Worm (Caenorhabditis elegans): ENCODE measurements around the gene F54G2.1.

ce11 chrX:2588012-2588411 lies 76.2 kb downstream of the F54G2.1 start:
- no peak for TF ChIP-seq W03F9.2 (tag; optimal IDR thresholded peaks at IDR 0.05)
- no peak for TF ChIP-seq dao-5 (tag; optimal IDR thresholded peaks at IDR 0.05)
- TF ChIP-seq him-1 (tag; optimal IDR thresholded peaks at IDR 0.05), result no peak
